Fruit fly (Drosophila melanogaster): ENCODE results near the gene CG17192.

CG17192 gene

dm6 chr3R:26968823-26969638 lies 49.1 kb downstream of the CG17192 start (continued):
- TF ChIP-seq E2f2 (GFP tag; IDR thresholded peaks at IDR 0.05) (0 out of 2 replicates have a peak, but pooled peaks have one; percentile 16), Lim3 (GFP tag; IDR thresholded peaks at IDR 0.05) (peak; percentile 54; the same call in 1 of the 2 replicates), Hr39 (optimal IDR thresholded peaks at IDR 0.05) (no peak), CG15269 (tag; optimal IDR thresholded peaks at IDR 0.05) (peak; percentile 36), CG8281 (tag; optimal IDR thresholded peaks at IDR 0.05) (peak; percentile 20), HmgZ (tag; optimal IDR thresholded peaks at IDR 0.05) (no peak), Blimp-1 (GFP tag; optimal IDR thresholded peaks at IDR 0.05) (peak; percentile 45), nmo (GFP tag; optimal IDR thresholded peaks at IDR 0.05) (peak; percentile 23), tio (GFP tag; optimal IDR thresholded peaks at IDR 0.05) (no peak), PHDP (tag; optimal IDR thresholded peaks at IDR 0.05) (peak; percentile 47), grau (tag; optimal IDR thresholded peaks at IDR 0.05) (peak; percentile 43), zf30C (GFP tag; optimal IDR thresholded peaks at IDR 0.05) (peak; percentile 47), crol (GFP tag; IDR thresholded peaks at IDR 0.05) (peak; percentile 87), CG10979 (tag; optimal IDR thresholded peaks at IDR 0.05) (peak; percentile 13), Optix (GFP tag; IDR thresholded peaks at IDR 0.05) (no peak), peb (GFP tag; IDR thresholded peaks at IDR 0.05) (no peak), CG18764 (GFP tag; optimal IDR thresholded peaks at IDR 0.05) (no peak), hb (GFP tag; IDR thresholded peaks at IDR 0.05; ENCODE audit: partially characterized antibody) (no peak), CG2678 (tag; optimal IDR thresholded peaks at IDR 0.05) (peak; percentile 39), gcm2 (GFP tag; optimal IDR thresholded peaks at IDR 0.05) (no peak), bsh (GFP tag; optimal IDR thresholded peaks at IDR 0.05) (peak in 1 of 2 experiments; percentile 58), MESR4 (GFP tag; optimal IDR thresholded peaks at IDR 0.05) (no peak)

dm6 chr3R:26968313-26968605 lies 49.8 kb downstream of the CG17192 start:
- TF ChIP-seq CG17328 (GFP tag; IDR thresholded peaks at IDR 0.05), result 0 out of 2 replicates have a peak, but pooled peaks have one; percentile 3
- TF ChIP-seq CG6272 (GFP tag; IDR thresholded peaks at IDR 0.05), result no peak
- TF ChIP-seq grau (tag; optimal IDR thresholded peaks at IDR 0.05), result peak; percentile 71
- no peak for TF ChIP-seq p53 (GFP tag; optimal IDR thresholded peaks at IDR 0.05)
- TF ChIP-seq slbo (GFP tag; IDR thresholded peaks at IDR 0.05), result no peak
- TF ChIP-seq jing (GFP tag; optimal IDR thresholded peaks at IDR 0.05), result no peak
- TF ChIP-seq ttk (GFP tag; IDR thresholded peaks at IDR 0.05), result no peak
- no peak for TF ChIP-seq Xbp1 (GFP tag; optimal IDR thresholded peaks at IDR 0.05)
- TF ChIP-seq pzg (GFP tag; optimal IDR thresholded peaks at IDR 0.05), result no peak
- no peak for TF ChIP-seq Asciz (GFP tag; optimal IDR thresholded peaks at IDR 0.05)
- no peak for TF ChIP-seq BtbVII (GFP tag; optimal IDR thresholded peaks at IDR 0.05)
- no peak for TF ChIP-seq CG17568 (GFP tag; optimal IDR thresholded peaks at IDR 0.05)
- no peak for TF ChIP-seq rib (GFP tag; IDR thresholded peaks at IDR 0.05)
- no peak for TF ChIP-seq pum (GFP tag; optimal IDR thresholded peaks at IDR 0.05)
- no peak for TF ChIP-seq CG18619 (GFP tag; optimal IDR thresholded peaks at IDR 0.05)
- peak; percentile 11; the same call in 1 of the 3 replicates for TF ChIP-seq CG2199 (GFP tag; IDR thresholded peaks at IDR 0.05)
- peak; percentile 3; the same call in 1 of the 2 replicates for TF ChIP-seq Nf-YA (GFP tag; IDR thresholded peaks at IDR 0.05)
- 0 out of 2 replicates have a peak, but pooled peaks have one; percentile 1 for TF ChIP-seq CG31441 (GFP tag; IDR thresholded peaks at IDR 0.05)
- TF ChIP-seq CrebB (tag; optimal IDR thresholded peaks at IDR 0.05), result no peak
- TF ChIP-seq Camta (GFP tag; optimal IDR thresholded peaks at IDR 0.05), result no peak
- no peak for TF ChIP-seq CG10274 (GFP tag; optimal IDR thresholded peaks at IDR 0.05)
- no peak for TF ChIP-seq Adf1 (GFP tag; IDR thresholded peaks at IDR 0.05)
- peak; percentile 36 for TF ChIP-seq sens (GFP tag)
- TF ChIP-seq Dp (GFP tag; optimal IDR thresholded peaks at IDR 0.05), result no peak
- no peak for TF ChIP-seq Vsx1 (GFP tag; optimal IDR thresholded peaks at IDR 0.05)
- no peak for TF ChIP-seq CG16815 (GFP tag; optimal IDR thresholded peaks at IDR 0.05)
- TF ChIP-seq D (optimal IDR thresholded peaks at IDR 0.05), result no peak
- no peak for TF ChIP-seq D (GFP tag; optimal IDR thresholded peaks at IDR 0.05)
- no peak for TF ChIP-seq Ravus (GFP tag; IDR thresholded peaks at IDR 0.05)
